Fruit fly (Drosophila melanogaster) whole organism, wandering third instar larva: ENCODE measurements around the gene ppk27.
A peak's percentile ranks its signal among the peaks of the same experiment; 100 is the strongest.

Source experiments
- Abd-B ChIP-seq: fragments of >200 bp; optimal IDR thresholded peaks from 2 replicates; lab custom pipeline; 2017; ENCODE audit warnings: missing biosample characterization, missing genetic modification characterization
- CG32264 ChIP-seq: fragments of 200-800 bp; sonication (Bioruptor generic); optimal IDR thresholded peaks from 2 replicates; lab custom pipeline; 2016; ENCODE audit warnings: missing biosample characterization, missing genetic modification characterization
- CG9705 ChIP-seq: fragments of 200-800 bp; sonication (Bioruptor generic); optimal IDR thresholded peaks from 2 replicates; lab custom pipeline; 2018; ENCODE audit warnings: missing biosample characterization, mild to moderate bottlenecking, missing genetic modification characterization
- CrebA ChIP-seq: fragments of 200-800 bp; sonication (Bioruptor generic); optimal IDR thresholded peaks from 2 replicates; lab custom pipeline; 2016; ENCODE audit warnings: missing biosample characterization, mild to moderate bottlenecking, missing genetic modification characterization, borderline replicate concordance
- Dfd ChIP-seq: fragments of >200 bp; optimal IDR thresholded peaks from 2 replicates; lab custom pipeline; 2017; ENCODE audit warnings: missing biosample characterization, missing genetic modification characterization
- Dif ChIP-seq: fragments of 200-275, 200-300 bp; sonication (Bioruptor generic); optimal IDR thresholded peaks from 2 replicates; lab custom pipeline; 2018; ENCODE audit warnings: missing biosample characterization, missing genetic modification characterization; ENCODE audit not compliant: partially characterized antibody
- GATAd ChIP-seq: sonication (Bioruptor generic); optimal IDR thresholded peaks from 2 replicates; lab custom pipeline; 2016; ENCODE audit warnings: missing biosample characterization, missing genetic modification characterization
- HLH106 ChIP-seq: fragments of 200-800 bp; optimal IDR thresholded peaks from 3 replicates; lab custom pipeline; 2019; ENCODE audit warnings: missing biosample characterization, mild to moderate bottlenecking, missing genetic modification characterization, moderate library complexity
- Hnf4 ChIP-seq: fragments of 200-800 bp; sonication (Bioruptor generic); optimal IDR thresholded peaks from 2 replicates; lab custom pipeline; 2016; ENCODE audit warnings: missing biosample characterization, mild to moderate bottlenecking, missing genetic modification characterization
- Hr78 ChIP-seq: fragments of >200 bp; optimal IDR thresholded peaks from 2 replicates; lab custom pipeline; 2017; ENCODE audit warnings: missing biosample characterization, missing genetic modification characterization
- Hr83 ChIP-seq: fragments of 200-300 bp; sonication (Bioruptor generic); optimal IDR thresholded peaks from 2 replicates; lab custom pipeline; 2016; ENCODE audit warnings: missing biosample characterization, mild to moderate bottlenecking, missing genetic modification characterization, moderate library complexity; ENCODE audit not compliant: poor library complexity, severe bottlenecking
- Jra ChIP-seq: sonication (Bioruptor generic); optimal IDR thresholded peaks from 2 replicates; lab custom pipeline; 2016; ENCODE audit warnings: missing biosample characterization, missing genetic modification characterization
- Mio ChIP-seq: sonication (Bioruptor generic); optimal IDR thresholded peaks from 2 replicates; lab custom pipeline; 2016; ENCODE audit warnings: missing biosample characterization, missing genetic modification characterization
- Myc ChIP-seq: fragments of >200 bp; optimal IDR thresholded peaks from 2 replicates; lab custom pipeline; 2017
- N ChIP-seq: fragments of >200 bp; optimal IDR thresholded peaks from 2 replicates; lab custom pipeline; 2018; ENCODE audit warnings: missing biosample characterization, missing external identifiers, missing genetic modification characterization
- OdsH ChIP-seq: fragments of 200-800 bp; sonication (Bioruptor generic); optimal IDR thresholded peaks from 2 replicates; lab custom pipeline; 2016; ENCODE audit warnings: missing biosample characterization, mild to moderate bottlenecking, missing genetic modification characterization
- Rel ChIP-seq, 2 experiments: fragments of 200-800 bp; sonication (Bioruptor generic) in 1 of 2; optimal IDR thresholded peaks; 2 replicates in 1 of 2; 3 replicates in 1 of 2; lab custom pipeline; 2016 to 2019; ENCODE audit warnings: mild to moderate bottlenecking in 2 of 2, missing biosample characterization in 2 of 2, missing genetic modification characterization in 2 of 2, moderate library complexity in 1 of 2
- Sp1 ChIP-seq: fragments of 200-800 bp; sonication (Bioruptor generic); optimal IDR thresholded peaks from 3 replicates; lab custom pipeline; 2019; ENCODE audit warnings: missing biosample characterization, mild to moderate bottlenecking, missing genetic modification characterization, moderate library complexity
- Vsx2 ChIP-seq: fragments of 200-300, 225-300 bp; sonication (Bioruptor generic); optimal IDR thresholded peaks from 2 replicates; lab custom pipeline; 2018; ENCODE audit warnings: missing biosample characterization, missing genetic modification characterization; ENCODE audit not compliant: partially characterized antibody
- br ChIP-seq: fragments of 200-800 bp; sonication (Bioruptor generic); optimal IDR thresholded peaks from 2 replicates; lab custom pipeline; 2016; ENCODE audit warnings: missing biosample characterization, missing genetic modification characterization
- brk ChIP-seq: fragments of 200-800 bp; sonication (Bioruptor generic); optimal IDR thresholded peaks from 2 replicates; lab custom pipeline; 2016; ENCODE audit warnings: missing biosample characterization, mild to moderate bottlenecking, missing genetic modification characterization
- dl ChIP-seq, 2 experiments: fragments of 175-275, 200-275 bp in 1 of 2; fragments of 200-275 bp in 1 of 2; sonication (Bioruptor generic); optimal IDR thresholded peaks; lab custom pipeline; 2018; ENCODE audit warnings: mild to moderate bottlenecking in 2 of 2, missing biosample characterization in 2 of 2, missing genetic modification characterization in 2 of 2, moderate library complexity in 2 of 2; ENCODE audit not compliant: partially characterized antibody in 2 of 2, insufficient read depth in 1 of 2
- dmrt93B ChIP-seq: fragments of 200-800 bp; sonication (Bioruptor generic); optimal IDR thresholded peaks from 2 replicates; lab custom pipeline; 2018; ENCODE audit warnings: missing biosample characterization, mild to moderate bottlenecking, missing genetic modification characterization
- dsf ChIP-seq: sonication (Bioruptor generic); optimal IDR thresholded peaks from 2 replicates; lab custom pipeline; 2016; ENCODE audit warnings: missing biosample characterization, missing genetic modification characterization, borderline replicate concordance
- ey ChIP-seq: fragments of 200-800 bp; sonication (Bioruptor generic); optimal IDR thresholded peaks from 2 replicates; lab custom pipeline; 2016; ENCODE audit warnings: missing biosample characterization, missing genetic modification characterization
- foxo ChIP-seq, 2 experiments: fragments of 200-800 bp; sonication (Bioruptor generic); optimal IDR thresholded peaks; 2 replicates in 1 of 2; 3 replicates in 1 of 2; lab custom pipeline; 2016 to 2017; ENCODE audit warnings: missing biosample characterization in 2 of 2, missing genetic modification characterization in 2 of 2
- fru ChIP-seq: fragments of 200-800 bp; sonication (Bioruptor generic); optimal IDR thresholded peaks from 3 replicates; lab custom pipeline; 2016; ENCODE audit warnings: missing biosample characterization, mild to moderate bottlenecking, missing genetic modification characterization
- h ChIP-seq: fragments of 200-800 bp; sonication (Bioruptor generic); optimal IDR thresholded peaks from 3 replicates; lab custom pipeline; 2016; ENCODE audit warnings: missing biosample characterization, mild to moderate bottlenecking, missing genetic modification characterization
- jim ChIP-seq: fragments of 175-275, 200-325 bp; sonication (Bioruptor generic); optimal IDR thresholded peaks from 2 replicates; lab custom pipeline; 2016; ENCODE audit warnings: missing biosample characterization, mild to moderate bottlenecking, missing genetic modification characterization
- lola ChIP-seq: fragments of >200 bp; optimal IDR thresholded peaks from 2 replicates; lab custom pipeline; 2017; ENCODE audit warnings: missing biosample characterization, missing genetic modification characterization
- pan ChIP-seq: fragments of >200 bp; optimal IDR thresholded peaks from 2 replicates; lab custom pipeline; 2017
- psq ChIP-seq: fragments of 200-800 bp; sonication (Bioruptor generic); optimal IDR thresholded peaks from 3 replicates; lab custom pipeline; 2017; ENCODE audit warnings: missing biosample characterization, mild to moderate bottlenecking, missing genetic modification characterization, moderate library complexity
- rgr ChIP-seq: fragments of 200-800 bp; sonication (Bioruptor generic); optimal IDR thresholded peaks from 3 replicates; lab custom pipeline; 2016; ENCODE audit warnings: missing biosample characterization, mild to moderate bottlenecking, missing genetic modification characterization
- sage ChIP-seq: fragments of 200-800 bp; sonication (Bioruptor generic); optimal IDR thresholded peaks from 2 replicates; lab custom pipeline; 2016; ENCODE audit warnings: missing biosample characterization, mild to moderate bottlenecking, missing genetic modification characterization
- sv ChIP-seq: fragments of 200-800 bp; sonication (Bioruptor generic); optimal IDR thresholded peaks from 3 replicates; lab custom pipeline; 2016; ENCODE audit warnings: missing biosample characterization, missing genetic modification characterization
- tai ChIP-seq: sonication (Bioruptor generic); optimal IDR thresholded peaks from 2 replicates; lab custom pipeline; 2016; ENCODE audit warnings: missing biosample characterization, missing genetic modification characterization
- usp ChIP-seq: fragments of >200 bp; optimal IDR thresholded peaks from 2 replicates; lab custom pipeline; 2017; ENCODE audit warnings: missing biosample characterization, missing genetic modification characterization
- woc ChIP-seq: sonication (Bioruptor generic); optimal IDR thresholded peaks from 2 replicates; lab custom pipeline; 2016; ENCODE audit warnings: missing biosample characterization, mild to moderate bottlenecking, missing genetic modification characterization

The ppk27 gene

dm6 chr3L:3770823-3771222 is 15.8 kb upstream of the ppk27 start:
- TF ChIP-seq woc (GFP tag; lab: Kevin White, UChicago): no peak
- TF ChIP-seq jim: no peak
- no peak for TF ChIP-seq Sp1 (GFP tag; lab: Kevin White, UChicago)
- TF ChIP-seq HLH106 (tag; lab: Kevin White, UChicago): no peak
- no peak for TF ChIP-seq OdsH (GFP tag; lab: Kevin White, UChicago)
- no peak for TF ChIP-seq dmrt93B (GFP tag; lab: Kevin White, UChicago)
- no peak for TF ChIP-seq fru (GFP tag; lab: Kevin White, UChicago)
- TF ChIP-seq Hr83: no peak
- no peak for TF ChIP-seq Dif
- TF ChIP-seq CrebA (GFP tag; lab: Kevin White, UChicago): no peak
- no peak for TF ChIP-seq sv (GFP tag; lab: Kevin White, UChicago)
- no peak for TF ChIP-seq psq
- no peak for TF ChIP-seq N (GFP tag; lab: Kevin White, UChicago)
- TF ChIP-seq brk (GFP tag; lab: Kevin White, UChicago): no peak
- no peak for TF ChIP-seq pan (lab: Kevin White, UChicago)
- TF ChIP-seq usp: no peak
- no peak for TF ChIP-seq Vsx2 (GFP tag; lab: Kevin White, UChicago)

dm6 chr3L:3769157-3769556 is 14.2 kb upstream of the ppk27 start:
- TF ChIP-seq sage (GFP tag; lab: Kevin White, UChicago) (no peak), N (GFP tag; lab: Kevin White, UChicago) (no peak), Vsx2 (GFP tag; lab: Kevin White, UChicago) (no peak), CrebA (GFP tag; lab: Kevin White, UChicago) (no peak), brk (GFP tag; lab: Kevin White, UChicago) (no peak), CG9705 (no peak), rgr (GFP tag; lab: Kevin White, UChicago) (no peak), ey (GFP tag; lab: Kevin White, UChicago) (no peak), psq (no peak), sv (GFP tag; lab: Kevin White, UChicago) (no peak), HLH106 (tag; lab: Kevin White, UChicago) (no peak), Mio (GFP tag; lab: Kevin White, UChicago) (no peak), GATAd (GFP tag; lab: Kevin White, UChicago) (no peak), Dif (no peak), Dfd (no peak), woc (GFP tag; lab: Kevin White, UChicago) (no peak), usp (no peak)

- TF ChIP-seq h (no peak), sage (GFP tag; lab: Kevin White, UChicago) (no peak), N (GFP tag; lab: Kevin White, UChicago) (peak; percentile 27), Abd-B (no peak), lola (GFP tag; lab: Kevin White, UChicago) (no peak), pan (lab: Kevin White, UChicago) (no peak), Dfd (no peak), woc (GFP tag; lab: Kevin White, UChicago) (no peak), Hr78 (GFP tag; lab: Kevin White, UChicago) (no peak), OdsH (GFP tag; lab: Kevin White, UChicago) (peak; percentile 24), brk (GFP tag; lab: Kevin White, UChicago) (no peak), rgr (GFP tag; lab: Kevin White, UChicago) (peak; percentile 34), CrebA (GFP tag; lab: Kevin White, UChicago) (no peak), br (peak; percentile 6), Sp1 (GFP tag; lab: Kevin White, UChicago) (no peak), fru (GFP tag; lab: Kevin White, UChicago) (no peak), GATAd (GFP tag; lab: Kevin White, UChicago) (no peak), Mio (GFP tag; lab: Kevin White, UChicago) (no peak), Myc (no peak), dsf (GFP tag; lab: Kevin White, UChicago) (no peak), usp (no peak), Dif (no peak), dmrt93B (GFP tag; lab: Kevin White, UChicago) (no peak), HLH106 (tag; lab: Kevin White, UChicago) (no peak), Hnf4 (peak; percentile 7), jim (no peak), psq (no peak), Hr83 (peak; percentile 33), Rel (GFP tag; optimal IDR thresholded peaks at IDR 0.05; lab: Kevin White, UChicago) (no peak), Rel (tag; optimal IDR thresholded peaks at IDR 0.05; lab: Kevin White, UChicago) (no peak), ey (GFP tag; lab: Kevin White, UChicago) (peak; percentile 5), tai (GFP tag; lab: Kevin White, UChicago) (no peak), Vsx2 (GFP tag; lab: Kevin White, UChicago) (no peak), dl (GFP tag; optimal IDR thresholded peaks at IDR 0.05; lab: Kevin White, UChicago; ENCODE audit: insufficient read depth in 1 of 2, partially characterized antibody in 2 of 2) (no peak), sv (GFP tag; lab: Kevin White, UChicago) (peak; percentile 45), CG32264 (GFP tag; lab: Kevin White, UChicago) (no peak), CG9705 (no peak), foxo (GFP tag; optimal IDR thresholded peaks at IDR 0.05; lab: Kevin White, UChicago) (peak in 1 of 2 experiments; percentile 23), Jra (GFP tag; lab: Kevin White, UChicago) (no peak)
Observed at dm6 chr3L:3767825-3768224, 12.8 kb upstream of the ppk27 start.
